Worm (Caenorhabditis elegans): ENCODE data around the gene sfxn-1.4.

ce11 chrII:11658854-11659253 is 22.2 kb downstream of the sfxn-1.4 start:
- TF ChIP-seq jun-1 (tag; optimal IDR thresholded peaks at IDR 0.05) (no peak), unc-62 (GFP tag; optimal IDR thresholded peaks at IDR 0.05) (no peak), zag-1 (tag; optimal IDR thresholded peaks at IDR 0.05) (no peak), tbx-2 (tag; optimal IDR thresholded peaks at IDR 0.05) (no peak), lin-35 (GFP tag; optimal IDR thresholded peaks at IDR 0.05) (no peak), fkh-8 (tag; optimal IDR thresholded peaks at IDR 0.05) (no peak), mab-9 (GFP tag; IDR thresholded peaks at IDR 0.05) (no peak), lir-3 (tag; optimal IDR thresholded peaks at IDR 0.05; ENCODE audit: poor library complexity) (no peak), skn-1 (tag; optimal IDR thresholded peaks at IDR 0.05) (no peak), nhr-12 (tag; optimal IDR thresholded peaks at IDR 0.05) (no peak), ceh-90 (tag; optimal IDR thresholded peaks at IDR 0.05) (no peak), ama-1 (optimal IDR thresholded peaks at IDR 0.05) (no peak)

All from whole organism, L1 larva.